Worm (Caenorhabditis elegans) whole organism, dauer: ENCODE measurements around the gene iglr-2.
"Not testable (repeated sequence)": the region's sequence is repeated elsewhere in the genome, so short reads cannot be mapped to it uniquely, and the experiment has no call there.

Experiments
- unc-62 ChIP-seq: sonication (generic microtip); optimal IDR thresholded peaks from 2 replicates; lab custom pipeline; 2017; ENCODE audit warnings: missing biosample characterization, missing genetic modification reagents, missing genetic modification characterization

Gene iglr-2

ce11 chrIII:8339372-8339771 is 8.3 kb upstream of the iglr-2 start, which contains the start of gene clc-28:
Gene clc-28, minus strand, starts transcription at chrIII:8339472.
- TF ChIP-seq unc-62 (GFP tag; lab: Kevin White, UChicago) = not testable (repeated sequence)

ce11 chrIII:8334432-8334831 is 3.3 kb upstream of the iglr-2 start, which contains the start of gene ZC262.4:
Gene ZC262.4, minus strand, starts transcription at chrIII:8334532.
- no peak for TF ChIP-seq unc-62 (GFP tag; lab: Kevin White, UChicago)

- TF ChIP-seq unc-62 (GFP tag; lab: Kevin White, UChicago) = no peak
Measured at ce11 chrIII:8331779-8332178, 668 bp upstream of the iglr-2 start, which contains the start of the genes mrps-18A and ZC262.2. Gene mrps-18A, minus strand, starts transcription at chrIII:8331919. Gene ZC262.2, plus strand, starts transcription at chrIII:8332062.

ce11 chrIII:8325574-8326513 is 5.3 kb downstream of the iglr-2 start, which contains the start of gene ZC262.13:
Gene ZC262.13, plus strand, starts transcription at chrIII:8326214.
- TF ChIP-seq unc-62 (GFP tag; lab: Kevin White, UChicago) = no peak

ce11 chrIII:8324412-8324811 is 6.7 kb downstream of the iglr-2 start, which contains the start of gene F10E9.12:
Gene F10E9.12, plus strand, starts transcription at chrIII:8324542.
- no peak for TF ChIP-seq unc-62 (GFP tag; lab: Kevin White, UChicago)

- TF ChIP-seq unc-62 (GFP tag; lab: Kevin White, UChicago) = no peak
Measured at ce11 chrIII:8322645-8323213, 8.4 kb downstream of the iglr-2 start, which contains the start of gene F10E9.1. Gene F10E9.1, plus strand, starts transcription at chrIII:8323163.

ce11 chrIII:8321225-8321624 is 9.9 kb downstream of the iglr-2 start:
- no peak for TF ChIP-seq unc-62 (GFP tag; lab: Kevin White, UChicago)

ce11 chrIII:8320183-8320582 is 10.9 kb downstream of the iglr-2 start, which contains the start of gene F10E9.10:
Gene F10E9.10, minus strand, starts transcription at chrIII:8320283.
- no peak for TF ChIP-seq unc-62 (GFP tag; lab: Kevin White, UChicago)

- no peak for TF ChIP-seq unc-62 (GFP tag; lab: Kevin White, UChicago)
Measured at ce11 chrIII:8319100-8319499, 12.0 kb downstream of the iglr-2 start, which contains the start of gene F10E9.11. Gene F10E9.11, minus strand, starts transcription at chrIII:8319260.

- no peak for TF ChIP-seq unc-62 (GFP tag; lab: Kevin White, UChicago)
Measured at ce11 chrIII:8318488-8318887, 12.6 kb downstream of the iglr-2 start, which contains the start of gene sas-4. Gene sas-4, minus strand, starts transcription at chrIII:8318588.

- no peak for TF ChIP-seq unc-62 (GFP tag; lab: Kevin White, UChicago)
Measured at ce11 chrIII:8312393-8312792, 18.7 kb downstream of the iglr-2 start, which contains the start of gene F10E9.2. Gene F10E9.2, plus strand, starts transcription at chrIII:8312693.

ce11 chrIII:8310239-8311057 is 20.7 kb downstream of the iglr-2 start, which contains the start of gene F10E9.3:
Gene F10E9.3, plus strand, starts transcription at chrIII:8311007.
- TF ChIP-seq unc-62 (GFP tag; lab: Kevin White, UChicago) = no peak

ce11 chrIII:8308238-8308637 is 22.9 kb downstream of the iglr-2 start, which contains the start of gene F10E9.4:
Gene F10E9.4, plus strand, starts transcription at chrIII:8308538.
- no peak for TF ChIP-seq unc-62 (GFP tag; lab: Kevin White, UChicago)

ce11 chrIII:8307356-8307755 is 23.8 kb downstream of the iglr-2 start, which contains the start of the genes F10E9.7 and F10E9.5:
Gene F10E9.7, minus strand, starts transcription at chrIII:8307441.
Gene F10E9.5, plus strand, starts transcription at chrIII:8307592.
- TF ChIP-seq unc-62 (GFP tag; lab: Kevin White, UChicago) = no peak
